Fruit fly (Drosophila melanogaster) whole organism, prepupa: Measurements from ENCODE around the gene Bub1.

Source experiments
- Blimp-1 ChIP-seq: fragments of 200-800 bp; sonication (Bioruptor generic); optimal IDR thresholded peaks from 3 replicates; lab custom pipeline; 2017; ENCODE audit warnings: missing biosample characterization, missing genetic modification characterization, mild to moderate bottlenecking, moderate library complexity, missing genetic modification reagents
- CG10631 ChIP-seq: fragments of 200-800 bp; sonication (Bioruptor generic); optimal IDR thresholded peaks from 2 replicates; lab custom pipeline; 2016; ENCODE audit warnings: missing biosample characterization, missing genetic modification characterization
- CG10669 ChIP-seq: fragments of 200-800 bp; sonication (Bioruptor generic); optimal IDR thresholded peaks from 3 replicates; lab custom pipeline; 2018; ENCODE audit warnings: missing biosample characterization, mild to moderate bottlenecking, missing genetic modification characterization, moderate library complexity
- CG11294 ChIP-seq: fragments of 200-800 bp; sonication (Bioruptor generic); IDR thresholded peaks from 2 replicates; pipeline ENCODE4 v1.3.6; 2022; ENCODE audit warnings: missing biosample characterization, missing genetic modification characterization
- CG11762 ChIP-seq: fragments of 200-800 bp; sonication (Bioruptor generic); optimal IDR thresholded peaks from 3 replicates; lab custom pipeline; 2016; ENCODE audit warnings: missing biosample characterization, missing genetic modification characterization; ENCODE audit not compliant: insufficient read depth
- CG11902 ChIP-seq: fragments of 200-800 bp; sonication (Bioruptor generic); optimal IDR thresholded peaks from 3 replicates; lab custom pipeline; 2016; ENCODE audit warnings: missing biosample characterization, missing genetic modification characterization
- CG15336 ChIP-seq: fragments of 200-800 bp; sonication (Bioruptor generic); IDR thresholded peaks from 2 replicates; pipeline ENCODE4 v1.3.6; 2022; ENCODE audit warnings: missing biosample characterization, missing genetic modification characterization
- CG1621 ChIP-seq: fragments of 200-800 bp; sonication (Bioruptor generic); optimal IDR thresholded peaks from 3 replicates; lab custom pipeline; 2018; ENCODE audit warnings: missing biosample characterization, mild to moderate bottlenecking, missing genetic modification characterization
- CG16779 ChIP-seq: fragments of 200-800 bp; sonication (Bioruptor generic); optimal IDR thresholded peaks from 3 replicates; lab custom pipeline; 2017; ENCODE audit warnings: missing biosample characterization, mild to moderate bottlenecking, missing genetic modification characterization
- CG3032 ChIP-seq: fragments of 200-800 bp; optimal IDR thresholded peaks from 2 replicates; lab custom pipeline; 2019; ENCODE audit warnings: missing biosample characterization, mild to moderate bottlenecking, missing genetic modification characterization, moderate library complexity
- CG31627 ChIP-seq: fragments of 200-800 bp; sonication (Bioruptor generic); optimal IDR thresholded peaks from 3 replicates; lab custom pipeline; 2016; ENCODE audit warnings: missing biosample characterization, missing genetic modification characterization
- CG32006 ChIP-seq: fragments of 200-800 bp; sonication (Bioruptor generic); optimal IDR thresholded peaks from 3 replicates; lab custom pipeline; 2017; ENCODE audit warnings: missing biosample characterization, mild to moderate bottlenecking, missing genetic modification characterization
- CG34406 ChIP-seq: fragments of 200-800 bp; sonication (Bioruptor generic); optimal IDR thresholded peaks from 3 replicates; lab custom pipeline; 2016; ENCODE audit warnings: missing biosample characterization, missing genetic modification characterization
- CG3919 ChIP-seq: fragments of 200-800 bp; sonication (Bioruptor generic); optimal IDR thresholded peaks from 3 replicates; lab custom pipeline; 2016; ENCODE audit warnings: missing biosample characterization, missing genetic modification characterization
- CG4318 ChIP-seq: fragments of 200-800 bp; sonication (Bioruptor generic); optimal IDR thresholded peaks from 3 replicates; lab custom pipeline; 2017; ENCODE audit warnings: missing biosample characterization, mild to moderate bottlenecking, missing genetic modification characterization
- CG6276 ChIP-seq: fragments of 200-800 bp; sonication (Bioruptor generic); optimal IDR thresholded peaks from 2 replicates; lab custom pipeline; 2017; ENCODE audit warnings: missing biosample characterization, mild to moderate bottlenecking, missing genetic modification characterization
- CG6792 ChIP-seq: fragments of 200-800 bp; sonication (Bioruptor generic); optimal IDR thresholded peaks from 3 replicates; lab custom pipeline; 2016; ENCODE audit warnings: missing biosample characterization, missing genetic modification characterization
- CG6808 ChIP-seq: fragments of 200-800 bp; sonication (Bioruptor generic); optimal IDR thresholded peaks from 3 replicates; lab custom pipeline; 2017; ENCODE audit warnings: missing biosample characterization, missing genetic modification characterization, mild to moderate bottlenecking, moderate library complexity, missing genetic modification reagents
- CG6854 ChIP-seq: fragments of 200-800 bp; sonication (Bioruptor generic); optimal IDR thresholded peaks from 2 replicates; lab custom pipeline; 2017; ENCODE audit warnings: missing biosample characterization, mild to moderate bottlenecking, missing genetic modification characterization
- CG7368 ChIP-seq: fragments of 200-800 bp; sonication (Bioruptor generic); optimal IDR thresholded peaks from 3 replicates; lab custom pipeline; 2016; ENCODE audit warnings: missing biosample characterization, missing genetic modification characterization
- CG8119 ChIP-seq: fragments of 200-800 bp; sonication (Bioruptor generic); IDR thresholded peaks from 3 replicates; pipeline ENCODE4 v1.3.6; 2022; ENCODE audit warnings: missing biosample characterization, missing genetic modification characterization
- CG8319 ChIP-seq: fragments of 200-800 bp; sonication (Bioruptor generic); optimal IDR thresholded peaks from 3 replicates; lab custom pipeline; 2016; ENCODE audit warnings: missing biosample characterization, missing genetic modification characterization
- CG8632 ChIP-seq: fragments of 200-800 bp; sonication (Bioruptor generic); optimal IDR thresholded peaks from 3 replicates; lab custom pipeline; 2016; ENCODE audit warnings: missing biosample characterization, missing genetic modification characterization
- CG9139 ChIP-seq: fragments of 200-800 bp; sonication (Bioruptor generic); optimal IDR thresholded peaks from 3 replicates; lab custom pipeline; 2017; ENCODE audit warnings: missing biosample characterization, mild to moderate bottlenecking, missing genetic modification characterization
- Eip75B ChIP-seq: fragments of 200-800 bp; sonication (Bioruptor generic); optimal IDR thresholded peaks from 3 replicates; lab custom pipeline; 2016; ENCODE audit warnings: missing biosample characterization, missing genetic modification characterization
- Eip78C ChIP-seq: fragments of 200-800 bp; sonication (Bioruptor generic); peaks from one replicate; lab custom pipeline; 2016; ENCODE audit warnings: missing biosample characterization, missing genetic modification characterization
- Eip93F ChIP-seq: fragments of 200-800 bp; sonication (Bioruptor generic); optimal IDR thresholded peaks from 2 replicates; lab custom pipeline; 2016; ENCODE audit warnings: missing biosample characterization, mild to moderate bottlenecking, missing genetic modification characterization
- Ets21C ChIP-seq: fragments of 200-800 bp; sonication (Bioruptor generic); optimal IDR thresholded peaks from 3 replicates; lab custom pipeline; 2016; ENCODE audit warnings: missing biosample characterization, missing genetic modification characterization
- Gug ChIP-seq: fragments of 200-800 bp; sonication (Bioruptor generic); IDR thresholded peaks from 2 replicates; pipeline ENCODE4 v1.3.6; 2022; ENCODE audit warnings: missing biosample characterization, missing genetic modification characterization
- Hr39 ChIP-seq: fragments of 200-800 bp; sonication (Bioruptor generic); optimal IDR thresholded peaks from 2 replicates; lab custom pipeline; 2016; ENCODE audit warnings: missing biosample characterization, missing genetic modification characterization
- Hr4 ChIP-seq: fragments of 200-800 bp; sonication (Bioruptor generic); optimal IDR thresholded peaks from 3 replicates; lab custom pipeline; 2016; ENCODE audit warnings: missing biosample characterization, missing genetic modification characterization
- Lpt ChIP-seq: fragments of 200-800 bp; sonication (Bioruptor generic); optimal IDR thresholded peaks from 3 replicates; lab custom pipeline; 2016; ENCODE audit warnings: missing biosample characterization, missing genetic modification characterization
- Met ChIP-seq: fragments of 200-800 bp; sonication (Bioruptor generic); optimal IDR thresholded peaks from 3 replicates; lab custom pipeline; 2016; ENCODE audit warnings: missing biosample characterization, missing genetic modification characterization
- OdsH ChIP-seq: fragments of 200-800 bp; sonication (Bioruptor generic); optimal IDR thresholded peaks from 3 replicates; lab custom pipeline; 2016; ENCODE audit warnings: missing biosample characterization, missing genetic modification characterization
- Smox ChIP-seq: fragments of 200-800 bp; sonication (Bioruptor generic); optimal IDR thresholded peaks from 3 replicates; lab custom pipeline; 2016; ENCODE audit warnings: missing biosample characterization, missing genetic modification characterization
- Sox102F ChIP-seq: fragments of 200-800 bp; sonication (Bioruptor generic); optimal IDR thresholded peaks from 2 replicates; lab custom pipeline; 2016; ENCODE audit warnings: missing biosample characterization, mild to moderate bottlenecking, missing genetic modification characterization
- Sox14 ChIP-seq: fragments of 200-800 bp; sonication (Bioruptor generic); optimal IDR thresholded peaks from 3 replicates; lab custom pipeline; 2016; ENCODE audit warnings: missing biosample characterization, missing genetic modification characterization
- Sox15 ChIP-seq: fragments of 200-800 bp; sonication (Bioruptor generic); optimal IDR thresholded peaks from 3 replicates; lab custom pipeline; 2016; ENCODE audit warnings: missing biosample characterization, missing genetic modification characterization
- achi ChIP-seq: fragments of 200-800 bp; sonication (Bioruptor generic); optimal IDR thresholded peaks from 3 replicates; lab custom pipeline; 2016; ENCODE audit warnings: missing biosample characterization, missing genetic modification characterization
- acj6 ChIP-seq: fragments of 200-800 bp; sonication (Bioruptor generic); optimal IDR thresholded peaks from 3 replicates; lab custom pipeline; 2016; ENCODE audit warnings: missing biosample characterization, missing genetic modification characterization
- cyc ChIP-seq: fragments of 200-800 bp; sonication (Bioruptor generic); optimal IDR thresholded peaks from 3 replicates; lab custom pipeline; 2016; ENCODE audit warnings: missing biosample characterization, missing genetic modification characterization
- dac ChIP-seq: fragments of 200-800 bp; sonication (Bioruptor generic); optimal IDR thresholded peaks from 2 replicates; lab custom pipeline; 2017; ENCODE audit warnings: missing biosample characterization, mild to moderate bottlenecking, missing genetic modification characterization
- dsx ChIP-seq: fragments of 200-800 bp; optimal IDR thresholded peaks from 3 replicates; lab custom pipeline; 2019; ENCODE audit warnings: missing biosample characterization, mild to moderate bottlenecking, missing genetic modification characterization, moderate library complexity; ENCODE audit not compliant: poor library complexity, severe bottlenecking
- eg ChIP-seq: fragments of 200-800 bp; sonication (Bioruptor generic); IDR thresholded peaks from 3 replicates; pipeline ENCODE4 v1.3.6; 2022; ENCODE audit warnings: missing biosample characterization, missing genetic modification characterization
- esn ChIP-seq: fragments of 200-800 bp; sonication (Bioruptor generic); optimal IDR thresholded peaks from 2 replicates; lab custom pipeline; 2016; ENCODE audit warnings: missing biosample characterization, mild to moderate bottlenecking, missing genetic modification characterization, moderate library complexity
- fd59A ChIP-seq: fragments of 200-800 bp; sonication (Bioruptor generic); optimal IDR thresholded peaks from 2 replicates; lab custom pipeline; 2017; ENCODE audit warnings: missing biosample characterization, mild to moderate bottlenecking, missing genetic modification characterization, missing genetic modification reagents
- fd85E ChIP-seq: fragments of 200-800 bp; sonication (Bioruptor generic); optimal IDR thresholded peaks from 3 replicates; lab custom pipeline; 2016; ENCODE audit warnings: missing biosample characterization, missing genetic modification characterization
- net ChIP-seq: fragments of 200-800 bp; sonication (Bioruptor generic); optimal IDR thresholded peaks from 3 replicates; lab custom pipeline; 2016; ENCODE audit warnings: missing biosample characterization, missing genetic modification characterization
- pdm3 ChIP-seq: fragments of 200-800 bp; sonication (Bioruptor generic); optimal IDR thresholded peaks from 3 replicates; lab custom pipeline; 2016; ENCODE audit warnings: missing biosample characterization, missing genetic modification characterization
- salr ChIP-seq, 2 experiments: fragments of 200-800 bp; sonication (Bioruptor generic); optimal IDR thresholded peaks; 3 replicates each; lab custom pipeline; 2016 to 2018; ENCODE audit warnings: missing biosample characterization in 2 of 2, missing genetic modification characterization in 2 of 2, mild to moderate bottlenecking in 1 of 2
- spab ChIP-seq: fragments of 200-800 bp; sonication (Bioruptor generic); optimal IDR thresholded peaks from 2 replicates; lab custom pipeline; 2017; ENCODE audit warnings: missing biosample characterization, mild to moderate bottlenecking, missing genetic modification characterization, missing genetic modification reagents
- ss ChIP-seq, 2 experiments: fragments of 200-800 bp; sonication (Bioruptor generic); optimal IDR thresholded peaks; 2 replicates in 1 of 2; 3 replicates in 1 of 2; lab custom pipeline; 2017 to 2018; ENCODE audit warnings: mild to moderate bottlenecking in 2 of 2, missing biosample characterization in 2 of 2, missing genetic modification characterization in 2 of 2, moderate library complexity in 1 of 2
- svp ChIP-seq: fragments of 200-800 bp; sonication (Bioruptor generic); peaks from one replicate; lab custom pipeline; 2016; ENCODE audit warnings: missing biosample characterization, missing genetic modification characterization

The Bub1 gene

dm6 chr2L:5231437-5231836 lies 47.2 kb upstream of the Bub1 start:
- TF ChIP-seq svp (GFP tag; lab: Kevin White, UChicago) = peak; percentile 75
- TF ChIP-seq fd59A (GFP tag; lab: Kevin White, UChicago) = no peak
- peak; percentile 54 for TF ChIP-seq Met (GFP tag; lab: Kevin White, UChicago)
- no peak for TF ChIP-seq dac
- TF ChIP-seq CG15336 (GFP tag; lab: Robert Waterston, UW) = 0 out of 2 replicates have a peak, but pooled peaks have one; percentile 19
- no peak for TF ChIP-seq Eip93F (GFP tag; lab: Kevin White, UChicago)
- no peak for TF ChIP-seq salr (GFP tag; optimal IDR thresholded peaks at IDR 0.05; lab: Kevin White, UChicago)
- no peak for TF ChIP-seq CG11294 (GFP tag; lab: Robert Waterston, UW)
- no peak for TF ChIP-seq CG4318 (GFP tag; lab: Kevin White, UChicago)
- peak; percentile 11 for TF ChIP-seq CG3919 (GFP tag; lab: Kevin White, UChicago)
- no peak for TF ChIP-seq spab
- no peak for TF ChIP-seq CG1621 (tag; lab: Kevin White, UChicago)
- peak; percentile 50 for TF ChIP-seq cyc (GFP tag; lab: Kevin White, UChicago)
- TF ChIP-seq acj6 = peak; percentile 42
- TF ChIP-seq esn (GFP tag; lab: Kevin White, UChicago) = peak; percentile 64
- TF ChIP-seq net = peak; percentile 19
- TF ChIP-seq CG11762 (GFP tag; lab: Kevin White, UChicago) = no peak
- TF ChIP-seq CG9139 = no peak
- TF ChIP-seq Ets21C (GFP tag; lab: Kevin White, UChicago) = peak; percentile 28
- peak; percentile 21 for TF ChIP-seq Sox14 (GFP tag; lab: Kevin White, UChicago)
- TF ChIP-seq ss (GFP tag; optimal IDR thresholded peaks at IDR 0.05; lab: Kevin White, UChicago) = no peak
- TF ChIP-seq Smox = peak; percentile 59
- peak; percentile 19 for TF ChIP-seq Eip75B (GFP tag; lab: Kevin White, UChicago)
- TF ChIP-seq Hr4 (GFP tag; lab: Kevin White, UChicago) = no peak
- peak; percentile 16 for TF ChIP-seq CG10669 (GFP tag; lab: Kevin White, UChicago)
- peak; percentile 36 for TF ChIP-seq CG6792 (GFP tag; lab: Kevin White, UChicago)
- TF ChIP-seq CG8319 = no peak
- TF ChIP-seq CG31627 = peak; percentile 51
- TF ChIP-seq Blimp-1 (GFP tag; lab: Kevin White, UChicago) = no peak
- 0 out of 3 replicates have a peak, but pooled peaks have one; percentile 25 for TF ChIP-seq eg
- no peak for TF ChIP-seq Gug (GFP tag; lab: Robert Waterston, UW)
- TF ChIP-seq dsx (GFP tag; lab: Kevin White, UChicago) = no peak
- peak; percentile 12 for TF ChIP-seq OdsH (GFP tag; lab: Kevin White, UChicago)
- no peak for TF ChIP-seq fd85E (GFP tag; lab: Kevin White, UChicago)
- no peak for TF ChIP-seq CG8119 (GFP tag; lab: Robert Waterston, UW)
- no peak for TF ChIP-seq Sox15 (GFP tag; lab: Kevin White, UChicago)
- peak; percentile 38 for TF ChIP-seq CG34406 (GFP tag; lab: Kevin White, UChicago)
- TF ChIP-seq CG6276 = no peak
- TF ChIP-seq Eip78C (GFP tag; lab: Kevin White, UChicago) = peak; percentile 83
- TF ChIP-seq Lpt (GFP tag; lab: Kevin White, UChicago) = no peak
- TF ChIP-seq CG11902 (GFP tag; lab: Kevin White, UChicago) = no peak
- TF ChIP-seq CG3032 (tag; lab: Kevin White, UChicago) = no peak
- no peak for TF ChIP-seq CG16779 (tag; lab: Kevin White, UChicago)
- TF ChIP-seq CG32006 (GFP tag; lab: Kevin White, UChicago) = peak; percentile 3
- peak; percentile 62 for TF ChIP-seq Hr39 (GFP tag; lab: Kevin White, UChicago)
- peak; percentile 36 for TF ChIP-seq CG10631 (GFP tag; lab: Kevin White, UChicago)
- TF ChIP-seq CG7368 (GFP tag; lab: Kevin White, UChicago) = no peak
- TF ChIP-seq CG6854 = no peak
- TF ChIP-seq CG8632 (GFP tag; lab: Kevin White, UChicago) = peak; percentile 37
- TF ChIP-seq Sox102F (GFP tag; lab: Kevin White, UChicago) = peak; percentile 75
- TF ChIP-seq achi (GFP tag; lab: Kevin White, UChicago) = peak; percentile 25
- peak; percentile 28 for TF ChIP-seq pdm3 (GFP tag; lab: Kevin White, UChicago)
- no peak for TF ChIP-seq CG6808 (GFP tag; lab: Kevin White, UChicago)
